Fruit fly (Drosophila melanogaster) whole organism: ENCODE results near the gene AlaRS.

Experiments
- CG8478 ChIP-seq: fragments of >200 bp; optimal IDR thresholded peaks from 2 replicates; lab custom pipeline; 2018; ENCODE audit warnings: inconsistent platforms
- Dll ChIP-seq: fragments of >200 bp; optimal IDR thresholded peaks from 2 replicates; lab custom pipeline; 2017
- EcR ChIP-seq, 2 experiments: fragments of >200 bp; optimal IDR thresholded peaks; 2 replicates each; lab custom pipeline; 2017; ENCODE audit warnings: missing biosample characterization in 2 of 2, missing genetic modification characterization in 2 of 2, missing genetic modification reagents in 2 of 2
- pan ChIP-seq: fragments of >200 bp; optimal IDR thresholded peaks from 2 replicates; lab custom pipeline; 2017
- psq ChIP-seq: fragments of >200 bp; optimal IDR thresholded peaks from 2 replicates; lab custom pipeline; 2017
- usp ChIP-seq: fragments of >200 bp; optimal IDR thresholded peaks from 2 replicates; lab custom pipeline; 2017; ENCODE audit warnings: missing biosample characterization, missing genetic modification characterization, mixed read lengths

DNA sequence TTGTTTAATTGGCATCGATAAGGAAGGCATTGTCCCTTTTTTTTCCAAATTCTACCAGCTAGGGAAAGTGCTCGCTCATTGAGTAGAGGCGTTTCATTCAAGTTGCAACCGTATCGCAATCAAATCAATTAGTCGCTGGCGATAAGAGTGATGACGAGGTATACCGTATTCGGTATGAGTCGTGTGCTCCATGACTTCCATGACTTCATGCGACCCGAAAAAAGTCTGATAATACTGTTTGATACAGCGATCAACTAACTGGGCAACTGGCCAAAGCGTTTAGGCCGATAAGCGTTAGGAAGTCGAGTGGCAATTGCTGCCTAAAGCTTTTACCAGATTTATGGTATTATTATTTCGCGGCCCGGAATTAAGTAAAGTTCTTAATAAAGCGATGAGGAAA is 37.0 kb downstream of the AlaRS start:
- TF ChIP-seq psq (no peak), usp (GFP tag; lab: Kevin White, UChicago) (no peak), EcR (GFP tag; optimal IDR thresholded peaks at IDR 0.05; lab: Kevin White, UChicago) (no peak), CG8478 (lab: Kevin White, UChicago) (no peak), Dll (no peak), pan (no peak)
